Worm (Caenorhabditis elegans) whole organism, young adult: ENCODE data around the gene ints-7.

Experiments used
- B0336.3 ChIP-seq: fragments of 200-800 bp; sonication (Bioruptor generic); IDR thresholded peaks from 2 replicates; pipeline ENCODE4 v1.3.6; 2022; ENCODE audit warnings: missing genetic modification characterization, missing compliant biosample characterization
- F10E7.11 ChIP-seq: sonication (generic microtip); optimal IDR thresholded peaks from 2 replicates; lab custom pipeline; 2017; ENCODE audit warnings: mild to moderate bottlenecking, missing genetic modification characterization, moderate library complexity, missing compliant biosample characterization
- F33H1.4 ChIP-seq: fragments of 200-800 bp; sonication (Bioruptor generic); IDR thresholded peaks from 2 replicates; pipeline ENCODE4 v1.3.6; 2022; ENCODE audit warnings: missing genetic modification reagents, missing genetic modification characterization, missing compliant biosample characterization
- F37B4.10 ChIP-seq: fragments of 200-800 bp; sonication (Bioruptor generic); IDR thresholded peaks from 2 replicates; pipeline ENCODE4 v1.3.6; 2022; ENCODE audit warnings: missing genetic modification characterization, missing compliant biosample characterization
- F39B2.1 ChIP-seq: fragments of 200-800 bp; sonication (Bioruptor generic); IDR thresholded peaks from 2 replicates; pipeline ENCODE4 v1.3.6; 2022; ENCODE audit warnings: missing genetic modification reagents, missing genetic modification characterization, missing compliant biosample characterization
- F49E8.2 ChIP-seq: sonication (generic microtip); optimal IDR thresholded peaks from 3 replicates; lab custom pipeline; 2017; ENCODE audit warnings: missing genetic modification characterization, mild to moderate bottlenecking, missing compliant biosample characterization, antibody characterized with exemption, moderate library complexity; ENCODE audit not compliant: insufficient read depth
- Y53G8AR.9 ChIP-seq: fragments of 200-800 bp; sonication (Bioruptor generic); conservative IDR thresholded peaks from 2 replicates; pipeline ENCODE4 v1.3.6; 2022; ENCODE audit warnings: missing genetic modification reagents, missing genetic modification characterization, missing compliant biosample characterization
- attf-6 ChIP-seq: fragments of 200-800 bp; sonication (Bioruptor generic); IDR thresholded peaks from 2 replicates; pipeline ENCODE4 v1.3.6; 2022; ENCODE audit warnings: missing genetic modification reagents, missing genetic modification characterization, missing compliant biosample characterization
- bed-2 ChIP-seq: fragments of 200-800 bp; sonication (Bioruptor generic); IDR thresholded peaks from 2 replicates; pipeline ENCODE4 v1.3.6; 2022; ENCODE audit warnings: missing genetic modification reagents, missing genetic modification characterization, missing compliant biosample characterization
- cebp-1 ChIP-seq, 2 experiments: fragments of 200-800 bp in 1 of 2; sonication (Bioruptor generic) in 1 of 2; sonication (generic microtip) in 1 of 2; IDR thresholded peaks in 1 of 2; optimal IDR thresholded peaks in 1 of 2; 2 replicates each; pipeline versions ENCODE4 v1.3.6 to Lab custom; 2017 to 2022; ENCODE audit warnings: missing compliant biosample characterization in 2 of 2, missing genetic modification characterization in 2 of 2, mild to moderate bottlenecking in 1 of 2, missing genetic modification reagents in 1 of 2, moderate library complexity in 1 of 2
- ceh-100 ChIP-seq: fragments of 200-800 bp; sonication (Bioruptor generic); IDR thresholded peaks from 2 replicates; pipeline ENCODE4 v1.3.6; 2022; ENCODE audit warnings: missing genetic modification reagents, missing genetic modification characterization, missing compliant biosample characterization
- ceh-91 ChIP-seq: fragments of 200-800 bp; sonication (Bioruptor generic); IDR thresholded peaks from 2 replicates; pipeline ENCODE4 v1.3.6; 2022; ENCODE audit warnings: missing genetic modification reagents, missing genetic modification characterization, missing compliant biosample characterization
- dox-1 ChIP-seq: fragments of 200-800 bp; sonication (Bioruptor generic); IDR thresholded peaks from 2 replicates; pipeline ENCODE4 v1.3.6; 2022; ENCODE audit warnings: missing genetic modification reagents, missing genetic modification characterization, missing compliant biosample characterization
- efl-1 ChIP-seq: fragments of 150-350 bp; optimal IDR thresholded peaks from 2 replicates; lab custom pipeline; 2014; ENCODE audit warnings: missing biosample characterization, missing genetic modification reagents, missing genetic modification characterization
- egl-44 ChIP-seq: fragments of 200-800 bp; sonication (Bioruptor generic); IDR thresholded peaks from 2 replicates; pipeline ENCODE4 v1.3.6; 2022; ENCODE audit warnings: missing genetic modification reagents, missing genetic modification characterization, missing compliant biosample characterization
- egrh-3 ChIP-seq: fragments of 200-800 bp; sonication (Bioruptor generic); IDR thresholded peaks from 2 replicates; pipeline ENCODE4 v1.3.6; 2022; ENCODE audit warnings: missing genetic modification reagents, missing genetic modification characterization, missing compliant biosample characterization
- ekl-4 ChIP-seq: fragments of 200-800 bp; sonication (Bioruptor generic); IDR thresholded peaks from 2 replicates; pipeline ENCODE4 v1.3.6; 2022; ENCODE audit warnings: missing genetic modification reagents, missing genetic modification characterization, missing compliant biosample characterization
- him-1 ChIP-seq: sonication (generic microtip); optimal IDR thresholded peaks from 2 replicates; lab custom pipeline; 2016; ENCODE audit warnings: missing genotype, missing genetic modification reagents, missing genetic modification characterization, missing compliant biosample characterization
- hlh-26 ChIP-seq: fragments of 200-800 bp; sonication (Bioruptor generic); conservative IDR thresholded peaks from 2 replicates; pipeline ENCODE4 v1.3.6; 2022; ENCODE audit warnings: missing genetic modification reagents, missing genetic modification characterization, missing compliant biosample characterization
- hmg-20 ChIP-seq: fragments of 200-800 bp; sonication (Bioruptor generic); IDR thresholded peaks from 2 replicates; pipeline ENCODE4 v1.3.6; 2022; ENCODE audit warnings: missing genetic modification reagents, missing genetic modification characterization, missing compliant biosample characterization
- lin-26 ChIP-seq: fragments of 200-800 bp; sonication (Bioruptor generic); IDR thresholded peaks from 2 replicates; pipeline ENCODE4 v1.3.6; 2022; ENCODE audit warnings: missing genetic modification reagents, missing genetic modification characterization, missing compliant biosample characterization
- lin-40 ChIP-seq: sonication (generic microtip); optimal IDR thresholded peaks from 2 replicates; lab custom pipeline; 2016; ENCODE audit warnings: missing genetic modification characterization, mild to moderate bottlenecking, missing compliant biosample characterization, missing genotype, missing genetic modification reagents
- lin-54 ChIP-seq: fragments of 200-800 bp; sonication (Bioruptor generic); optimal IDR thresholded peaks from 2 replicates; lab custom pipeline; 2018; ENCODE audit warnings: mild to moderate bottlenecking, missing genetic modification characterization, missing compliant biosample characterization
- lir-1 ChIP-seq: fragments of 200-800 bp; sonication (Bioruptor generic); conservative IDR thresholded peaks from 2 replicates; pipeline ENCODE4 v1.3.6; 2022; ENCODE audit warnings: missing genetic modification reagents, missing genetic modification characterization, missing compliant biosample characterization
- lsl-1 ChIP-seq: fragments of 200-800 bp; sonication (Bioruptor generic); optimal IDR thresholded peaks from 2 replicates; lab custom pipeline; 2018; ENCODE audit warnings: mild to moderate bottlenecking, missing genetic modification characterization, moderate library complexity, missing compliant biosample characterization
- madf-3 ChIP-seq: fragments of 200-800 bp; sonication (Bioruptor generic); IDR thresholded peaks from 2 replicates; pipeline ENCODE4 v1.3.6; 2022; ENCODE audit warnings: missing genetic modification reagents, missing genetic modification characterization, missing compliant biosample characterization
- madf-6 ChIP-seq: fragments of 200-800 bp; sonication (Bioruptor generic); IDR thresholded peaks from 2 replicates; pipeline ENCODE4 v1.3.6; 2022; ENCODE audit warnings: missing genetic modification reagents, missing genetic modification characterization, missing compliant biosample characterization
- nfya-1 ChIP-seq: sonication (generic microtip); optimal IDR thresholded peaks from 2 replicates; lab custom pipeline; 2017; ENCODE audit warnings: antibody characterized with exemption, missing compliant biosample characterization, missing genetic modification characterization, borderline replicate concordance; ENCODE audit not compliant: insufficient read depth
- nfyb-1 ChIP-seq: fragments of 200-800 bp; sonication (Bioruptor generic); IDR thresholded peaks from 2 replicates; pipeline ENCODE4 v1.3.6; 2022; ENCODE audit warnings: missing genetic modification reagents, missing genetic modification characterization, missing compliant biosample characterization
- rcor-1 ChIP-seq: fragments of 200-800 bp; sonication (Bioruptor generic); IDR thresholded peaks from 2 replicates; pipeline ENCODE4 v1.3.6; 2022; ENCODE audit warnings: missing genetic modification reagents, missing genetic modification characterization, missing compliant biosample characterization
- repo-1 ChIP-seq: sonication (generic microtip); optimal IDR thresholded peaks from 2 replicates; lab custom pipeline; 2017; ENCODE audit warnings: mild to moderate bottlenecking, missing genetic modification characterization, missing compliant biosample characterization
- rpc-1 ChIP-seq, 2 experiments: fragments of 150-350 bp in 1 of 2; sonication (generic microtip) in 1 of 2; optimal IDR thresholded peaks; 2 replicates each; lab custom pipeline; 2014 to 2018; ENCODE audit warnings: missing biosample characterization in 1 of 2, missing genetic modification characterization in 1 of 2, missing genetic modification reagents in 1 of 2, missing genotype in 1 of 2
- snpc-1.1 ChIP-seq: sonication (generic microtip); optimal IDR thresholded peaks from 2 replicates; lab custom pipeline; 2017; ENCODE audit warnings: missing genetic modification characterization, mild to moderate bottlenecking, missing compliant biosample characterization, antibody characterized with exemption, moderate library complexity, missing genotype, missing genetic modification reagents; ENCODE audit not compliant: insufficient read depth
- snpc-3.4 ChIP-seq: sonication (generic microtip); optimal IDR thresholded peaks from 2 replicates; lab custom pipeline; 2017; ENCODE audit warnings: missing genetic modification characterization, mild to moderate bottlenecking, missing compliant biosample characterization, antibody characterized with exemption, moderate library complexity, missing genotype, missing genetic modification reagents
- snpc-4 ChIP-seq, 5 experiments: fragments of 150-350 bp in 1 of 5; sonication (generic microtip) in 4 of 5; optimal IDR thresholded peaks; 2 replicates each; lab custom pipeline; 2014 to 2018; ENCODE audit warnings: missing genetic modification characterization in 5 of 5, missing biosample characterization in 3 of 5, antibody characterized with exemption in 2 of 5, mild to moderate bottlenecking in 2 of 5, missing compliant biosample characterization in 2 of 5, missing genotype in 2 of 5, moderate library complexity in 2 of 5, missing genetic modification reagents in 1 of 5
- sptf-2 ChIP-seq: fragments of 200-800 bp; sonication (Bioruptor generic); optimal IDR thresholded peaks from 2 replicates; lab custom pipeline; 2018; ENCODE audit warnings: mild to moderate bottlenecking, missing genetic modification characterization, missing compliant biosample characterization
- tbx-9 ChIP-seq: sonication (generic microtip); optimal IDR thresholded peaks from 2 replicates; lab custom pipeline; 2016; ENCODE audit warnings: borderline replicate concordance, missing genetic modification characterization, inconsistent platforms, missing compliant biosample characterization
- unc-62 ChIP-seq: fragments of 150-350 bp; optimal IDR thresholded peaks from 2 replicates; lab custom pipeline; 2014; ENCODE audit warnings: missing biosample characterization, missing genetic modification reagents, missing genetic modification characterization
- xnd-1 ChIP-seq: sonication (generic microtip); optimal IDR thresholded peaks from 2 replicates; lab custom pipeline; 2016; ENCODE audit warnings: missing genotype, missing genetic modification reagents, missing genetic modification characterization, missing compliant biosample characterization
- zfh-2 ChIP-seq: fragments of 200-800 bp; sonication (Bioruptor generic); conservative IDR thresholded peaks from 2 replicates; pipeline ENCODE4 v1.3.6; 2022; ENCODE audit warnings: missing genetic modification reagents, missing genetic modification characterization, missing compliant biosample characterization
- ztf-25 ChIP-seq: fragments of 200-800 bp; sonication (Bioruptor generic); IDR thresholded peaks from 2 replicates; pipeline ENCODE4 v1.3.6; 2022; ENCODE audit warnings: missing genetic modification reagents, missing genetic modification characterization, missing compliant biosample characterization

The ints-7 gene

DNA sequence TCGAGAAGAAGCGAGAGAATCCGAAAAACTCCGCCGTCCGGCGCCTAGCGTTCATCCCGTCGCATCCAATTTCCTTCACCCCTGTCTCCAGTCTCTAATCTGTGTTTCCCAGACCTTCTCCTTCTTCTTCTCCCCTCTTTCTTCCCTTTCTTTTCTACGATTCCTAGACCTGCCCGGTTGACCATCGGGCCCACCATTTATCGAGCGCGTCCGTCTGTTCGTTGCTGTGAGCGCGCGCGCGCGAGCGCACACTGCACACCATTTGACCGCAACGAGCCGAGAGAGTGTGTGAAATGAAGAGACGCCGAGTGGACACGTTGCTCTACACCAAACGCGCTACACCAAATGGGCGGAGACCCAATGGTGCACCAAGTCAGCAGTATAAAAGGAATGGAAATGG is 45.5 kb upstream of the ints-7 start (continued):
- TF ChIP-seq tbx-9 (tag; lab: Kevin White, UChicago) (no peak), lsl-1 (GFP tag; lab: Kevin White, UChicago) (peak; percentile 80), lin-26 (GFP tag; lab: Robert Waterston, UW) (no peak), him-1 (tag; lab: Kevin White, UChicago) (peak; percentile 30), snpc-3.4 (peak; percentile 89), madf-6 (GFP tag; lab: Robert Waterston, UW) (peak; percentile 98), unc-62 (no peak), B0336.3 (GFP tag; lab: Robert Waterston, UW) (peak; percentile 71), cebp-1 (GFP tag; IDR thresholded peaks at IDR 0.05; lab: Robert Waterston, UW) (0 out of 2 replicates have a peak, but pooled peaks have one; percentile 27), cebp-1 (tag; optimal IDR thresholded peaks at IDR 0.05; lab: Kevin White, UChicago) (no peak), xnd-1 (tag; lab: Kevin White, UChicago) (peak; percentile 95), F33H1.4 (GFP tag; lab: Robert Waterston, UW) (peak; percentile 79), F37B4.10 (peak; percentile 78; the same call in 1 of the 2 replicates), F39B2.1 (GFP tag; lab: Robert Waterston, UW) (no peak), lin-54 (GFP tag; lab: Kevin White, UChicago) (peak; percentile 81), efl-1 (peak; percentile 97), rcor-1 (GFP tag; lab: Robert Waterston, UW) (peak; percentile 47; the same call in 1 of the 2 replicates), zfh-2 (GFP tag; lab: Robert Waterston, UW) (peak; percentile 85), ceh-91 (GFP tag; lab: Robert Waterston, UW) (peak; percentile 94), hmg-20 (GFP tag; lab: Robert Waterston, UW) (no peak), madf-3 (GFP tag; lab: Robert Waterston, UW) (peak; percentile 92), attf-6 (GFP tag; lab: Robert Waterston, UW) (0 out of 2 replicates have a peak, but pooled peaks have one; percentile 54), egrh-3 (peak; percentile 82), egl-44 (GFP tag; lab: Robert Waterston, UW) (no peak), ceh-100 (peak; percentile 84), repo-1 (no peak), dox-1 (peak; percentile 92), F49E8.2 (tag; lab: Kevin White, UChicago) (no peak), bed-2 (GFP tag; lab: Robert Waterston, UW) (peak; percentile 81; the same call in 1 of the 2 replicates), Y53G8AR.9 (0 out of 2 replicates have a peak, but pooled peaks have one; percentile 68), snpc-4 (GFP tag; optimal IDR thresholded peaks at IDR 0.05; lab: Kevin White, UChicago) (no peak), snpc-4 (tag; optimal IDR thresholded peaks at IDR 0.05; lab: Kevin White, UChicago) (peak in 2 of 4 experiments; percentile 19 to 23), rpc-1 (optimal IDR thresholded peaks at IDR 0.05; lab: Kevin White, UChicago) (no peak), rpc-1 (tag; optimal IDR thresholded peaks at IDR 0.05; lab: Kevin White, UChicago) (no peak)

DNA sequence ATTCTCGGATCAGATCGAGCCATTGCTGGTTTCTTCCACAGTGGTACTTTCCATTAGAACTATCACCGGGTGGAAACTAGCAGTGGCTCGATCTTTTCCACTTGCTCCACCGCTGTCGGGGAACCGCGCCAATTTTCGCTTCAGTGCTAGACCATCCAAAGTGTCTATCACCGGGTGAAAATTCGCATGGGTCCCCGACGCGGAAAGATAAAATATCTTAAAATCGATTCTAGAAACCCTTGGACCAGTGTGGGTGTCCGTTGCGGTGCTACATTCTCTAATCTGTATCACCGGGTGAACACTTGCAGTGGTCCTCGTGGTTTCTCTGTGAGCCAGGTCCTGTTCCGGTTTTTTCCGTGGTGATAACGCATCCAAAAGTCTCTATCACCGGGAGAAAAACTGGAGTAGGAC is 45.0 kb upstream of the ints-7 start:
- TF ChIP-seq ztf-25 (GFP tag; lab: Robert Waterston, UW) (0 out of 2 replicates have a peak, but pooled peaks have one; percentile 43), nfyb-1 (GFP tag; lab: Robert Waterston, UW) (0 out of 2 replicates have a peak, but pooled peaks have one; percentile 12), lir-1 (0 out of 2 replicates have a peak, but pooled peaks have one; percentile 10), unc-62 (no peak), zfh-2 (GFP tag; lab: Robert Waterston, UW) (0 out of 2 replicates have a peak, but pooled peaks have one; percentile 3), F10E7.11 (no peak), lin-40 (tag; lab: Kevin White, UChicago) (no peak), nfya-1 (tag; lab: Kevin White, UChicago) (no peak), B0336.3 (GFP tag; lab: Robert Waterston, UW) (0 out of 2 replicates have a peak, but pooled peaks have one; percentile 24), hlh-26 (GFP tag; lab: Robert Waterston, UW) (no peak), snpc-1.1 (tag; lab: Kevin White, UChicago) (no peak), ekl-4 (GFP tag; lab: Robert Waterston, UW) (no peak), sptf-2 (no peak)
